Worm (Caenorhabditis elegans) whole organism, L2 larva: ENCODE measurements around the gene F37H8.5.
A peak's percentile ranks its signal among the peaks of the same experiment; 100 is the strongest.

ENCODE experiments used
- C34F6.9 ChIP-seq: fragments of 150-350 bp; optimal IDR thresholded peaks from 2 replicates; lab custom pipeline; 2014; ENCODE audit warnings: missing biosample characterization, missing genetic modification characterization
- F13H6.1 ChIP-seq: sonication (generic microtip); optimal IDR thresholded peaks from 2 replicates; lab custom pipeline; 2016; ENCODE audit warnings: missing genetic modification characterization, missing compliant biosample characterization
- R02D3.7 ChIP-seq: fragments of 150-350 bp; optimal IDR thresholded peaks from 2 replicates; lab custom pipeline; 2014; ENCODE audit warnings: missing biosample characterization, missing genetic modification characterization
- Y55F3AM.14 ChIP-seq: fragments of 200-800 bp; sonication (Bioruptor generic); optimal IDR thresholded peaks from 2 replicates; lab custom pipeline; 2018; ENCODE audit warnings: mild to moderate bottlenecking, missing genetic modification characterization, missing compliant biosample characterization
- alr-1 ChIP-seq: fragments of 150-350 bp; optimal IDR thresholded peaks from 2 replicates; lab custom pipeline; 2014; ENCODE audit warnings: missing biosample characterization, missing genetic modification characterization
- ama-1 ChIP-seq: fragments of 150-350 bp; optimal IDR thresholded peaks from 2 replicates; lab custom pipeline; 2018; ENCODE audit warnings: inconsistent platforms
- ceh-16 ChIP-seq: fragments of 150-350 bp; optimal IDR thresholded peaks from 2 replicates; lab custom pipeline; 2014; ENCODE audit warnings: missing biosample characterization, missing genetic modification characterization
- ceh-82 ChIP-seq: fragments of 150-350 bp; optimal IDR thresholded peaks from 2 replicates; lab custom pipeline; 2014; ENCODE audit warnings: missing biosample characterization, missing genetic modification characterization
- crh-2 ChIP-seq: sonication (generic microtip); optimal IDR thresholded peaks from 2 replicates; lab custom pipeline; 2017; ENCODE audit warnings: missing biosample characterization, missing genetic modification characterization
- dmd-4 ChIP-seq: sonication (generic microtip); optimal IDR thresholded peaks from 2 replicates; lab custom pipeline; 2017; ENCODE audit warnings: missing biosample characterization, missing genetic modification characterization
- egl-27 ChIP-seq: sonication (generic microtip); optimal IDR thresholded peaks from 3 replicates; lab custom pipeline; 2017; ENCODE audit warnings: missing biosample characterization, missing genetic modification reagents, missing genetic modification characterization
- elt-1 ChIP-seq: fragments of 150-350 bp; optimal IDR thresholded peaks from 2 replicates; lab custom pipeline; 2014; ENCODE audit warnings: missing biosample characterization, missing genetic modification characterization
- fos-1 ChIP-seq: fragments of 150-350 bp; optimal IDR thresholded peaks from 2 replicates; lab custom pipeline; 2014; ENCODE audit warnings: missing biosample characterization, missing genetic modification characterization
- gmeb-1 ChIP-seq: fragments of 150-350 bp; optimal IDR thresholded peaks from 2 replicates; lab custom pipeline; 2014; ENCODE audit warnings: missing biosample characterization, missing genetic modification characterization
- lin-11 ChIP-seq: fragments of 150-350 bp; sonication (generic microtip); optimal IDR thresholded peaks from 2 replicates; lab custom pipeline; 2014; ENCODE audit warnings: missing biosample characterization, missing genetic modification characterization, inconsistent platforms, mixed read lengths
- lin-13 ChIP-seq: fragments of 150-350 bp; optimal IDR thresholded peaks from 2 replicates; lab custom pipeline; 2014; ENCODE audit warnings: missing biosample characterization, missing genetic modification reagents, missing genetic modification characterization
- lin-39 ChIP-seq: fragments of 150-350 bp; optimal IDR thresholded peaks from 2 replicates; lab custom pipeline; 2014; ENCODE audit warnings: missing biosample characterization, missing genetic modification reagents, missing genetic modification characterization
- lsy-2 ChIP-seq, 2 experiments: fragments of 150-350 bp in 1 of 2; sonication (generic microtip) in 1 of 2; optimal IDR thresholded peaks; 2 replicates each; lab custom pipeline; 2014 to 2017; ENCODE audit warnings: missing biosample characterization in 2 of 2, missing genetic modification characterization in 2 of 2
- mbf-1 ChIP-seq: sonication (generic microtip); optimal IDR thresholded peaks from 2 replicates; lab custom pipeline; 2017; ENCODE audit warnings: missing biosample characterization, missing genetic modification characterization
- mdl-1 ChIP-seq, 2 experiments: fragments of 150-350 bp in 1 of 2; sonication (generic microtip) in 1 of 2; optimal IDR thresholded peaks; 2 replicates each; lab custom pipeline; 2017; ENCODE audit warnings: missing biosample characterization in 2 of 2, missing genetic modification characterization in 2 of 2
- nhr-10 ChIP-seq: sonication (generic microtip); optimal IDR thresholded peaks from 2 replicates; lab custom pipeline; 2017; ENCODE audit warnings: missing biosample characterization, missing genetic modification characterization
- nhr-11 ChIP-seq: fragments of 150-350 bp; optimal IDR thresholded peaks from 2 replicates; lab custom pipeline; 2014; ENCODE audit warnings: missing biosample characterization, missing genetic modification characterization
- nhr-12 ChIP-seq: fragments of 150-350 bp; optimal IDR thresholded peaks from 2 replicates; lab custom pipeline; 2014; ENCODE audit warnings: missing biosample characterization, missing genetic modification characterization
- nhr-129 ChIP-seq: fragments of 150-350 bp; optimal IDR thresholded peaks from 2 replicates; lab custom pipeline; 2014; ENCODE audit warnings: missing biosample characterization, missing genetic modification characterization
- nhr-21 ChIP-seq: fragments of 150-350 bp; optimal IDR thresholded peaks from 2 replicates; lab custom pipeline; 2014; ENCODE audit warnings: missing biosample characterization, missing genetic modification characterization
- nhr-23 ChIP-seq: fragments of 150-350 bp; optimal IDR thresholded peaks from 2 replicates; lab custom pipeline; 2014; ENCODE audit warnings: missing biosample characterization, missing genetic modification reagents, missing genetic modification characterization
- nhr-237 ChIP-seq: fragments of 150-350 bp; optimal IDR thresholded peaks from 2 replicates; lab custom pipeline; 2014; ENCODE audit warnings: missing biosample characterization, missing genetic modification characterization
- nhr-25 ChIP-seq: fragments of 150-350 bp; sonication (generic microtip); optimal IDR thresholded peaks from 3 replicates; lab custom pipeline; 2014; ENCODE audit warnings: missing biosample characterization, missing genetic modification characterization
- nhr-6 ChIP-seq: fragments of 150-350 bp; optimal IDR thresholded peaks from 2 replicates; lab custom pipeline; 2014; ENCODE audit warnings: missing biosample characterization, missing genetic modification characterization
- sem-4 ChIP-seq: fragments of 150-350 bp; optimal IDR thresholded peaks from 2 replicates; lab custom pipeline; 2014; ENCODE audit warnings: missing biosample characterization, missing genetic modification reagents, missing genetic modification characterization
- skn-1 ChIP-seq: sonication (generic microtip); optimal IDR thresholded peaks from 2 replicates; lab custom pipeline; 2017; ENCODE audit warnings: missing biosample characterization, missing genetic modification characterization
- sma-3 ChIP-seq: sonication (generic microtip); optimal IDR thresholded peaks from 2 replicates; lab custom pipeline; 2016; ENCODE audit warnings: missing genetic modification reagents, missing genetic modification characterization, missing compliant biosample characterization
- sma-9 ChIP-seq, 2 experiments: fragments of 150-350 bp in 1 of 2; sonication (generic microtip) in 1 of 2; optimal IDR thresholded peaks; 2 replicates each; lab custom pipeline; 2014 to 2016; ENCODE audit warnings: missing genetic modification characterization in 2 of 2, mild to moderate bottlenecking in 1 of 2, missing biosample characterization in 1 of 2, missing compliant biosample characterization in 1 of 2, missing genetic modification reagents in 1 of 2, moderate library complexity in 1 of 2
- snpc-4 ChIP-seq: fragments of 150-350 bp; optimal IDR thresholded peaks from 2 replicates; lab custom pipeline; 2014; ENCODE audit warnings: missing biosample characterization, missing genetic modification characterization
- unc-39 ChIP-seq: fragments of 150-350 bp; optimal IDR thresholded peaks from 2 replicates; lab custom pipeline; 2014; ENCODE audit warnings: missing biosample characterization, missing genetic modification characterization
- unc-55 ChIP-seq: fragments of 150-350 bp; sonication (generic microtip); optimal IDR thresholded peaks from 3 replicates; lab custom pipeline; 2014; ENCODE audit warnings: missing biosample characterization, missing genetic modification reagents, missing genetic modification characterization
- zag-1 ChIP-seq: fragments of 150-350 bp; optimal IDR thresholded peaks from 2 replicates; lab custom pipeline; 2014; ENCODE audit warnings: missing biosample characterization, missing genetic modification characterization
- ztf-1 ChIP-seq: fragments of 200-800 bp; sonication (Bioruptor generic); conservative IDR thresholded peaks from 2 replicates; pipeline ENCODE4 v1.3.6; 2022; ENCODE audit warnings: missing genetic modification characterization, missing compliant biosample characterization
- ztf-11 ChIP-seq: sonication (generic microtip); optimal IDR thresholded peaks from 2 replicates; lab custom pipeline; 2017; ENCODE audit warnings: missing biosample characterization, missing genetic modification characterization
- ztf-4 ChIP-seq: fragments of 150-350 bp; optimal IDR thresholded peaks from 2 replicates; lab custom pipeline; 2014; ENCODE audit warnings: missing biosample characterization, missing genetic modification characterization

Gene F37H8.5

ce11 chrII:11181250-11181704 lies 6.7 kb upstream of the F37H8.5 start, which contains the start of gene bigr-1 (continued):
- TF ChIP-seq unc-39 (tag; lab: Kevin White, UChicago) (no peak), crh-2 (peak; percentile 57), ceh-82 (tag; lab: Kevin White, UChicago) (no peak), nhr-11 (tag; lab: Kevin White, UChicago) (no peak), fos-1 (tag; lab: Kevin White, UChicago) (peak; percentile 44), gmeb-1 (tag; lab: Kevin White, UChicago) (peak; percentile 27), sem-4 (tag; lab: Kevin White, UChicago) (no peak), skn-1 (tag; lab: Kevin White, UChicago) (no peak), ztf-4 (no peak), egl-27 (no peak), sma-3 (GFP tag; lab: Kevin White, UChicago) (no peak), nhr-12 (tag; lab: Kevin White, UChicago) (no peak), elt-1 (tag; lab: Kevin White, UChicago) (no peak), nhr-237 (no peak), ztf-11 (tag; lab: Kevin White, UChicago) (no peak), mdl-1 (tag; optimal IDR thresholded peaks at IDR 0.05; lab: Kevin White, UChicago) (peak in 1 of 2 experiments; percentile 9), C34F6.9 (tag; lab: Kevin White, UChicago) (no peak), nhr-23 (tag; lab: Kevin White, UChicago) (no peak), nhr-25 (tag; lab: Kevin White, UChicago) (no peak), ztf-1 (GFP tag; lab: Robert Waterston, UW) (no peak), lsy-2 (tag; optimal IDR thresholded peaks at IDR 0.05; lab: Kevin White, UChicago) (no peak), nhr-129 (tag; lab: Kevin White, UChicago) (peak; percentile 4), dmd-4 (tag; lab: Kevin White, UChicago) (no peak), lin-39 (no peak), R02D3.7 (no peak)

ce11 chrII:11184757-11185341 lies 3.2 kb upstream of the F37H8.5 start, which contains the start of gene lir-3:
TSS of gene lir-3 (minus strand) at chrII:11184807.
- no peak for TF ChIP-seq ztf-1 (GFP tag; lab: Robert Waterston, UW)
- TF ChIP-seq zag-1 = no peak
- TF ChIP-seq nhr-21 = no peak
- TF ChIP-seq dmd-4 (tag; lab: Kevin White, UChicago) = no peak
- TF ChIP-seq F13H6.1 (tag; lab: Kevin White, UChicago) = peak; percentile 24
- no peak for TF ChIP-seq egl-27
- peak; percentile 21 for TF ChIP-seq nhr-129 (tag; lab: Kevin White, UChicago)
- peak; percentile 52 for TF ChIP-seq C34F6.9 (tag; lab: Kevin White, UChicago)
- no peak for TF ChIP-seq ztf-4
- TF ChIP-seq mbf-1 (tag; lab: Kevin White, UChicago) = no peak
- peak; percentile 7 for TF ChIP-seq sma-9 (GFP tag; optimal IDR thresholded peaks at IDR 0.05; lab: Kevin White, UChicago)
- TF ChIP-seq sma-9 (tag; optimal IDR thresholded peaks at IDR 0.05; lab: Kevin White, UChicago) = no peak
- no peak for TF ChIP-seq ceh-16 (tag; lab: Kevin White, UChicago)
- TF ChIP-seq nhr-6 (tag; lab: Kevin White, UChicago) = no peak
- TF ChIP-seq lin-13 (GFP tag; lab: Kevin White, UChicago) = no peak
- TF ChIP-seq alr-1 (tag; lab: Kevin White, UChicago) = no peak
- no peak for TF ChIP-seq nhr-25 (tag; lab: Kevin White, UChicago)
- no peak for TF ChIP-seq snpc-4 (tag; lab: Kevin White, UChicago)
- TF ChIP-seq ama-1 = no peak
- TF ChIP-seq fos-1 (tag; lab: Kevin White, UChicago) = no peak
- TF ChIP-seq gmeb-1 (tag; lab: Kevin White, UChicago) = no peak
- TF ChIP-seq unc-55 (GFP tag; lab: Kevin White, UChicago) = peak; percentile 36
- peak in 1 of 2 experiments; percentile 37 for TF ChIP-seq lsy-2 (tag; optimal IDR thresholded peaks at IDR 0.05; lab: Kevin White, UChicago)
- TF ChIP-seq lin-11 (tag; lab: Kevin White, UChicago) = no peak
- no peak for TF ChIP-seq sem-4 (tag; lab: Kevin White, UChicago)
- TF ChIP-seq nhr-237 = no peak
- no peak for TF ChIP-seq ceh-82 (tag; lab: Kevin White, UChicago)
- TF ChIP-seq skn-1 (tag; lab: Kevin White, UChicago) = no peak
- TF ChIP-seq Y55F3AM.14 (GFP tag; lab: Kevin White, UChicago) = no peak
- TF ChIP-seq nhr-10 (tag; lab: Kevin White, UChicago) = no peak
- TF ChIP-seq, all 48 proteins: peak for 6
